Worm (Caenorhabditis elegans) whole organism, late embryonic: ENCODE measurements around the gene catp-5.

Source experiments
- F13H6.1 ChIP-seq: sonication (generic microtip); optimal IDR thresholded peaks from 2 replicates; lab custom pipeline; 2016; ENCODE audit warnings: missing genetic modification characterization, missing compliant biosample characterization
- K02D7.2 ChIP-seq: sonication (generic microtip); optimal IDR thresholded peaks from 2 replicates; lab custom pipeline; 2017; ENCODE audit warnings: mild to moderate bottlenecking, missing genetic modification characterization, missing compliant biosample characterization
- T23F11.4 ChIP-seq: fragments of 200-800 bp; sonication (Bioruptor generic); optimal IDR thresholded peaks from 2 replicates; lab custom pipeline; 2018; ENCODE audit warnings: mild to moderate bottlenecking, missing genetic modification characterization, missing compliant biosample characterization
- Y22D7AL.16 ChIP-seq: sonication (generic microtip); optimal IDR thresholded peaks from 2 replicates; lab custom pipeline; 2016; ENCODE audit warnings: missing genetic modification characterization, missing compliant biosample characterization
- ceh-14 ChIP-seq: sonication (generic microtip); optimal IDR thresholded peaks from 2 replicates; lab custom pipeline; 2016; ENCODE audit warnings: missing genotype, missing genetic modification characterization, missing compliant biosample characterization
- ceh-18 ChIP-seq: sonication (generic microtip); optimal IDR thresholded peaks from 2 replicates; lab custom pipeline; 2016; ENCODE audit warnings: missing genetic modification characterization, missing compliant biosample characterization
- ceh-24 ChIP-seq: sonication (generic microtip); optimal IDR thresholded peaks from 2 replicates; lab custom pipeline; 2016; ENCODE audit warnings: mild to moderate bottlenecking, missing genetic modification characterization, missing compliant biosample characterization
- ceh-30 ChIP-seq: fragments of 150-350 bp; optimal IDR thresholded peaks from 2 replicates; lab custom pipeline; 2014; ENCODE audit warnings: missing biosample characterization, missing genetic modification characterization
- ceh-45 ChIP-seq: fragments of 200-800 bp; sonication (Bioruptor generic); IDR thresholded peaks from 2 replicates; pipeline ENCODE4 v1.3.6; 2022; ENCODE audit warnings: missing genetic modification reagents, missing genetic modification characterization, missing compliant biosample characterization
- ceh-6 ChIP-seq: fragments of 200-800 bp; sonication (Bioruptor generic); optimal IDR thresholded peaks from 2 replicates; lab custom pipeline; 2018; ENCODE audit warnings: mild to moderate bottlenecking, missing genetic modification characterization, missing compliant biosample characterization
- ceh-9 ChIP-seq: sonication (generic microtip); optimal IDR thresholded peaks from 2 replicates; lab custom pipeline; 2016; ENCODE audit warnings: mild to moderate bottlenecking, missing genetic modification characterization, inconsistent platforms, missing compliant biosample characterization
- dmd-4 ChIP-seq: sonication (generic microtip); optimal IDR thresholded peaks from 2 replicates; lab custom pipeline; 2016; ENCODE audit warnings: borderline replicate concordance, missing genetic modification characterization, missing compliant biosample characterization
- dve-1 ChIP-seq: sonication (generic microtip); optimal IDR thresholded peaks from 2 replicates; lab custom pipeline; 2017; ENCODE audit warnings: antibody characterized with exemption, mild to moderate bottlenecking, missing genetic modification characterization, missing compliant biosample characterization
- elt-2 ChIP-seq: sonication (generic microtip); optimal IDR thresholded peaks from 2 replicates; lab custom pipeline; 2016; ENCODE audit warnings: missing genetic modification reagents, missing genetic modification characterization, missing compliant biosample characterization
- gmeb-2 ChIP-seq: sonication (generic microtip); optimal IDR thresholded peaks from 2 replicates; lab custom pipeline; 2016; ENCODE audit warnings: missing genetic modification characterization, inconsistent platforms, missing compliant biosample characterization
- hlh-30 ChIP-seq: sonication (generic microtip); optimal IDR thresholded peaks from 2 replicates; lab custom pipeline; 2017; ENCODE audit warnings: antibody characterized with exemption, missing genetic modification characterization, missing compliant biosample characterization; ENCODE audit not compliant: insufficient read depth
- mec-3 ChIP-seq: sonication (generic microtip); optimal IDR thresholded peaks from 2 replicates; lab custom pipeline; 2016; ENCODE audit warnings: borderline replicate concordance, missing genetic modification characterization, missing compliant biosample characterization
- nfya-1 ChIP-seq: sonication (generic microtip); optimal IDR thresholded peaks from 2 replicates; lab custom pipeline; 2017; ENCODE audit warnings: missing genetic modification characterization, mild to moderate bottlenecking, missing compliant biosample characterization, antibody characterized with exemption, moderate library complexity
- nhr-11 ChIP-seq: fragments of 150-350 bp; optimal IDR thresholded peaks from 2 replicates; lab custom pipeline; 2014; ENCODE audit warnings: missing biosample characterization, missing genetic modification characterization
- nhr-232 ChIP-seq: sonication (generic microtip); optimal IDR thresholded peaks from 2 replicates; lab custom pipeline; 2016; ENCODE audit warnings: missing genetic modification characterization, missing compliant biosample characterization
- npax-4 ChIP-seq: sonication (generic microtip); optimal IDR thresholded peaks from 2 replicates; lab custom pipeline; 2016; ENCODE audit warnings: missing genetic modification characterization, missing compliant biosample characterization
- odd-2 ChIP-seq: sonication (generic microtip); optimal IDR thresholded peaks from 2 replicates; lab custom pipeline; 2017; ENCODE audit warnings: antibody characterized with exemption, mild to moderate bottlenecking, missing genetic modification characterization, missing compliant biosample characterization
- pag-3 ChIP-seq: sonication (generic microtip); optimal IDR thresholded peaks from 2 replicates; lab custom pipeline; 2016; ENCODE audit warnings: missing compliant biosample characterization, missing genetic modification characterization, borderline replicate concordance
- pha-4 ChIP-seq: fragments of 150-350 bp; optimal IDR thresholded peaks from 2 replicates; lab custom pipeline; 2018; ENCODE audit warnings: missing biosample characterization, missing genetic modification reagents, missing genetic modification characterization
- pqm-1 ChIP-seq: sonication (generic microtip); optimal IDR thresholded peaks from 2 replicates; lab custom pipeline; 2016; ENCODE audit warnings: missing genetic modification characterization, missing compliant biosample characterization
- sox-2 ChIP-seq: fragments of 200-800 bp; sonication (Bioruptor generic); IDR thresholded peaks from 2 replicates; pipeline ENCODE4 v1.3.6; 2022; ENCODE audit warnings: missing genetic modification reagents, missing genetic modification characterization, missing compliant biosample characterization
- syd-9 ChIP-seq: sonication (generic microtip); optimal IDR thresholded peaks from 2 replicates; lab custom pipeline; 2016; ENCODE audit warnings: mild to moderate bottlenecking, missing genetic modification characterization, moderate library complexity, missing compliant biosample characterization
- unc-3 ChIP-seq, 2 experiments: fragments of 200-800 bp in 1 of 2; sonication (Bioruptor generic) in 1 of 2; sonication (generic microtip) in 1 of 2; conservative IDR thresholded peaks in 1 of 2; optimal IDR thresholded peaks in 1 of 2; 2 replicates each; pipeline versions ENCODE4 v1.3.6 to Lab custom; 2016 to 2022; ENCODE audit warnings: missing compliant biosample characterization in 2 of 2, missing genetic modification characterization in 2 of 2, missing genetic modification reagents in 1 of 2
- unc-42 ChIP-seq: sonication (generic microtip); optimal IDR thresholded peaks from 2 replicates; lab custom pipeline; 2016; ENCODE audit warnings: missing genotype, missing genetic modification characterization, missing compliant biosample characterization
- unc-55 ChIP-seq: sonication (generic microtip); optimal IDR thresholded peaks from 2 replicates; lab custom pipeline; 2017; ENCODE audit warnings: missing biosample characterization, missing genetic modification reagents, missing genetic modification characterization
- unc-86 ChIP-seq: sonication (generic microtip); optimal IDR thresholded peaks from 2 replicates; lab custom pipeline; 2016; ENCODE audit warnings: missing genetic modification characterization, missing compliant biosample characterization

The catp-5 gene

ce11 chrX:8084669-8085068, 14.0 kb downstream of the catp-5 start:
- no peak for TF ChIP-seq unc-55 (GFP tag; lab: Kevin White, UChicago)
- TF ChIP-seq pqm-1 (tag; lab: Kevin White, UChicago) = no peak
- TF ChIP-seq nfya-1 = no peak
- TF ChIP-seq npax-4 (tag; lab: Kevin White, UChicago) = no peak
- no peak for TF ChIP-seq sox-2 (GFP tag; lab: Robert Waterston, UW)
- TF ChIP-seq nhr-11 (tag; lab: Kevin White, UChicago) = no peak
- no peak for TF ChIP-seq ceh-18
- no peak for TF ChIP-seq unc-86 (tag; lab: Kevin White, UChicago)
- no peak for TF ChIP-seq ceh-24 (tag; lab: Kevin White, UChicago)
- no peak for TF ChIP-seq Y22D7AL.16 (tag; lab: Kevin White, UChicago)
- TF ChIP-seq mec-3 (tag; lab: Kevin White, UChicago) = no peak
- no peak for TF ChIP-seq nhr-232 (tag; lab: Kevin White, UChicago)
- TF ChIP-seq ceh-9 (tag; lab: Kevin White, UChicago) = no peak
- TF ChIP-seq pha-4 (tag; lab: Kevin White, UChicago) = no peak
- TF ChIP-seq ceh-6 (GFP tag; lab: Kevin White, UChicago) = no peak
- TF ChIP-seq ceh-30 (tag; lab: Kevin White, UChicago) = no peak
- TF ChIP-seq dmd-4 (tag; lab: Kevin White, UChicago) = no peak
- no peak for TF ChIP-seq unc-42 (tag; lab: Kevin White, UChicago)

ce11 chrX:8083919-8084318, 14.7 kb downstream of the catp-5 start, which contains the start of gene K07E3.4:
K07E3.4 (minus strand) TSS chrX:8084018.
- TF ChIP-seq syd-9 (tag; lab: Kevin White, UChicago) = no peak
- peak; percentile 22 for TF ChIP-seq elt-2 (tag; lab: Kevin White, UChicago)
- TF ChIP-seq ceh-45 (GFP tag; lab: Robert Waterston, UW) = no peak
- no peak for TF ChIP-seq mec-3 (tag; lab: Kevin White, UChicago)
- no peak for TF ChIP-seq gmeb-2 (tag; lab: Kevin White, UChicago)
- peak; percentile 13 for TF ChIP-seq hlh-30 (tag; lab: Kevin White, UChicago)
- no peak for TF ChIP-seq dmd-4 (tag; lab: Kevin White, UChicago)
- TF ChIP-seq unc-42 (tag; lab: Kevin White, UChicago) = no peak
- TF ChIP-seq ceh-14 (tag; lab: Kevin White, UChicago) = no peak
- no peak for TF ChIP-seq F13H6.1 (tag; lab: Kevin White, UChicago)
- TF ChIP-seq ceh-9 (tag; lab: Kevin White, UChicago) = no peak

- TF ChIP-seq ceh-30 (tag; lab: Kevin White, UChicago) (no peak), nfya-1 (no peak)
- TF ChIP-seq, all 69 proteins: peak for 0
Measured at ce11 chrX:8083330-8083729, 15.3 kb downstream of the catp-5 start.

ce11 chrX:8082703-8083102, 16.0 kb downstream of the catp-5 start:
- TF ChIP-seq ceh-30 (tag; lab: Kevin White, UChicago) (no peak), dve-1 (no peak), hlh-30 (tag; lab: Kevin White, UChicago) (no peak), unc-55 (GFP tag; lab: Kevin White, UChicago) (no peak)

- TF ChIP-seq sox-2 (GFP tag; lab: Robert Waterston, UW) (no peak), K02D7.2 (tag; lab: Kevin White, UChicago) (no peak), unc-3 (GFP tag; conservative IDR thresholded peaks at IDR 0.05; lab: Robert Waterston, UW) (no peak), unc-3 (tag; optimal IDR thresholded peaks at IDR 0.05; lab: Kevin White, UChicago) (no peak), npax-4 (tag; lab: Kevin White, UChicago) (no peak), T23F11.4 (GFP tag; lab: Kevin White, UChicago) (no peak), ceh-45 (GFP tag; lab: Robert Waterston, UW) (no peak), dve-1 (no peak), pag-3 (tag; lab: Kevin White, UChicago) (no peak), nhr-232 (tag; lab: Kevin White, UChicago) (no peak), odd-2 (tag; lab: Kevin White, UChicago) (no peak), nfya-1 (no peak)
Measured at ce11 chrX:8078899-8079298, 19.8 kb downstream of the catp-5 start.
